Worm (Caenorhabditis elegans) whole organism, L4/young adult: Measurements from ENCODE around the gene F26A1.19.

Experiments
- W03F9.2 ChIP-seq: fragments of 150-350 bp; optimal IDR thresholded peaks from 2 replicates; lab custom pipeline; 2014; ENCODE audit warnings: missing biosample characterization, missing genetic modification characterization
- dao-5 ChIP-seq: sonication (generic microtip); optimal IDR thresholded peaks from 2 replicates; lab custom pipeline; 2016; ENCODE audit warnings: missing genotype, missing genetic modification characterization, moderate library complexity, missing compliant biosample characterization
- him-1 ChIP-seq: sonication (generic microtip); optimal IDR thresholded peaks from 2 replicates; lab custom pipeline; 2016; ENCODE audit warnings: missing genotype, missing genetic modification reagents, missing genetic modification characterization, missing compliant biosample characterization

DNA sequence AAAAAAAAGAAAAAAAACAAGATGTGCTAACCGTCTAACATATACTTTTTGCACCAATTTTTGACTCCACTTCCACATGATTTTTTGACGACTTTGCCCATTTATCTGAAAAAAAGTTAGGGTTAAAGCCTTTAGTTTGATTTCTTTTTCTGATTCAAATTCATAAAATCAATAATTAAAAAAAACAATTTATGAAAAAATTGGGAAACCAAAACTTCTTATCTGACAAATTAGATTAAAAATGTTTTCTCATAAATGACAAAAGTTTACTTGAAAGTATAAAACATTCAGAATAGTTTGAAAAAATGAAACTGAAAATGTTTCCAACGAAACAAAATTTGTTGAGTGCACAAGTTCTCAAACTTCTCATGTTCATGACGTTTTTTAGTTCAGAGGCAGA is 17.7 kb upstream of the F26A1.19 start, which contains the start of gene F26A1.7:
- no peak for TF ChIP-seq him-1 (tag; lab: Kevin White, UChicago)
- no peak for TF ChIP-seq dao-5
- TF ChIP-seq W03F9.2 = no peak
